Fruit fly (Drosophila melanogaster) whole organism, embryonic: ENCODE results near the gene Apt1.

ENCODE experiments used
- BEAF-32 ChIP-seq: fragments of 200-800 bp; sonication (Bioruptor generic); optimal IDR thresholded peaks from 3 replicates; lab custom pipeline; 2017; ENCODE audit warnings: missing biosample characterization, missing genetic modification characterization, mild to moderate bottlenecking, moderate library complexity, missing genetic modification reagents
- Bteb2 ChIP-seq: fragments of 200-800 bp; sonication (Bioruptor generic); optimal IDR thresholded peaks from 2 replicates; lab custom pipeline; 2016; ENCODE audit warnings: missing biosample characterization, missing genetic modification characterization
- CG12236 ChIP-seq: fragments of 200-800 bp; sonication (Bioruptor generic); optimal IDR thresholded peaks from 2 replicates; lab custom pipeline; 2016; ENCODE audit warnings: missing biosample characterization, missing genetic modification characterization
- CG13287 ChIP-seq: fragments of 200-800 bp; sonication (Bioruptor generic); IDR thresholded peaks from 2 replicates; pipeline ENCODE4 v1.3.6; 2022; ENCODE audit warnings: missing biosample characterization, missing genetic modification characterization; ENCODE audit not compliant: partially characterized antibody
- CG14050 ChIP-seq: fragments of 200-800 bp; sonication (Bioruptor generic); IDR thresholded peaks from 3 replicates; pipeline ENCODE4 v1.3.6; 2022; ENCODE audit warnings: missing biosample characterization, missing genetic modification characterization
- CG16813 ChIP-seq: fragments of 200-800 bp; sonication (Bioruptor generic); IDR thresholded peaks from 3 replicates; pipeline ENCODE4 v1.3.6; 2022; ENCODE audit warnings: missing biosample characterization, missing genetic modification characterization; ENCODE audit not compliant: partially characterized antibody
- CG17186 ChIP-seq: fragments of 200-800 bp; sonication (Bioruptor generic); optimal IDR thresholded peaks from 3 replicates; lab custom pipeline; 2017; ENCODE audit warnings: missing biosample characterization, missing genetic modification reagents, missing genetic modification characterization
- CG17912 ChIP-seq: fragments of 200-800 bp; sonication (Bioruptor generic); optimal IDR thresholded peaks from 2 replicates; lab custom pipeline; 2018; ENCODE audit warnings: missing biosample characterization, mild to moderate bottlenecking, missing genetic modification characterization
- CG2199 ChIP-seq: fragments of 200-800 bp; sonication (Bioruptor generic); IDR thresholded peaks from 3 replicates; pipeline ENCODE4 v1.3.6; 2022; ENCODE audit warnings: missing biosample characterization, missing genetic modification characterization
- CG32532 ChIP-seq: fragments of 200-800 bp; sonication (Bioruptor generic); IDR thresholded peaks from 2 replicates; pipeline ENCODE4 v1.3.6; 2022; ENCODE audit warnings: missing biosample characterization, missing genetic modification characterization
- CG34224 ChIP-seq: fragments of 200-800 bp; sonication (Bioruptor generic); IDR thresholded peaks from 3 replicates; pipeline ENCODE4 v1.3.6; 2022; ENCODE audit warnings: missing biosample characterization, missing genetic modification characterization; ENCODE audit not compliant: partially characterized antibody
- CG4328 ChIP-seq: fragments of 200-800 bp; sonication (Bioruptor generic); optimal IDR thresholded peaks from 3 replicates; lab custom pipeline; 2017; ENCODE audit warnings: missing biosample characterization, missing genetic modification reagents, missing genetic modification characterization
- CG4360 ChIP-seq: fragments of 200-800 bp; sonication (Bioruptor generic); IDR thresholded peaks from 2 replicates; pipeline ENCODE4 v1.3.6; 2022; ENCODE audit warnings: missing biosample characterization, missing genetic modification characterization
- CG7963 ChIP-seq: fragments of 200-800 bp; sonication (Bioruptor generic); IDR thresholded peaks from 3 replicates; pipeline ENCODE4 v1.3.6; 2022; ENCODE audit warnings: missing biosample characterization, missing genetic modification characterization; ENCODE audit not compliant: partially characterized antibody
- CG8924 ChIP-seq: fragments of 200-800 bp; optimal IDR thresholded peaks from 3 replicates; lab custom pipeline; 2019; ENCODE audit warnings: missing biosample characterization, mild to moderate bottlenecking, missing genetic modification characterization, moderate library complexity
- Dref ChIP-seq: fragments of 200-800 bp; sonication (Bioruptor generic); IDR thresholded peaks from 2 replicates; pipeline ENCODE4 v1.3.6; 2022; ENCODE audit warnings: missing biosample characterization, missing genetic modification characterization
- E2f2 ChIP-seq: fragments of 200-800 bp; sonication (Bioruptor generic); IDR thresholded peaks from 2 replicates; pipeline ENCODE4 v1.3.6; 2022; ENCODE audit warnings: missing biosample characterization, missing genetic modification characterization
- Elba2 ChIP-seq: fragments of 200-800 bp; sonication (Bioruptor generic); optimal IDR thresholded peaks from 3 replicates; lab custom pipeline; 2016; ENCODE audit warnings: missing biosample characterization, missing genetic modification characterization
- H15 ChIP-seq: fragments of 200-800 bp; sonication (Bioruptor generic); IDR thresholded peaks from 3 replicates; pipeline ENCODE4 v1.3.6; 2022; ENCODE audit warnings: missing biosample characterization, missing genetic modification characterization
- Hr78 ChIP-seq, 2 experiments: fragments of 200-800 bp in 1 of 2; fragments of >200 bp in 1 of 2; sonication (Bioruptor generic) in 1 of 2; optimal IDR thresholded peaks; 2 replicates each; lab custom pipeline; 2017 to 2019; ENCODE audit warnings: missing biosample characterization in 2 of 2, missing genetic modification characterization in 2 of 2, mild to moderate bottlenecking in 1 of 2, moderate library complexity in 1 of 2
- NfI ChIP-seq: fragments of 200-800 bp; sonication (Bioruptor generic); optimal IDR thresholded peaks from 3 replicates; lab custom pipeline; 2018; ENCODE audit warnings: missing biosample characterization, mild to moderate bottlenecking, missing genetic modification characterization, moderate library complexity
- Oli ChIP-seq: fragments of 200-800 bp; sonication (Bioruptor generic); optimal IDR thresholded peaks from 2 replicates; lab custom pipeline; 2018; ENCODE audit warnings: missing biosample characterization, mild to moderate bottlenecking, missing genetic modification characterization, moderate library complexity
- Sox100B ChIP-seq: fragments of 200-800 bp; sonication (Bioruptor generic); optimal IDR thresholded peaks from 3 replicates; lab custom pipeline; 2018; ENCODE audit warnings: missing biosample characterization, mild to moderate bottlenecking, missing genetic modification characterization
- Tbp ChIP-seq: fragments of >200 bp; optimal IDR thresholded peaks from 2 replicates; lab custom pipeline; 2018; ENCODE audit warnings: missing biosample characterization, missing genetic modification characterization
- bbx ChIP-seq: fragments of 200-800 bp; sonication (Bioruptor generic); IDR thresholded peaks from 2 replicates; pipeline ENCODE4 v1.3.6; 2022; ENCODE audit warnings: missing biosample characterization, missing genetic modification characterization; ENCODE audit not compliant: partially characterized antibody
- chinmo ChIP-seq: fragments of 200-800 bp; sonication (Bioruptor generic); IDR thresholded peaks from 4 replicates; pipeline ENCODE4 v1.3.6; 2022; ENCODE audit warnings: missing biosample characterization, missing genetic modification characterization; ENCODE audit not compliant: partially characterized antibody
- dmrt11E ChIP-seq: fragments of 200-800 bp; sonication (Bioruptor generic); optimal IDR thresholded peaks from 3 replicates; lab custom pipeline; 2018; ENCODE audit warnings: missing biosample characterization, mild to moderate bottlenecking, missing genetic modification characterization, moderate library complexity
- en ChIP-seq: fragments of 200-800 bp; sonication (Bioruptor generic); optimal IDR thresholded peaks from 2 replicates; lab custom pipeline; 2016; ENCODE audit warnings: missing biosample characterization, missing genetic modification characterization
- exex ChIP-seq: fragments of 200-800 bp; sonication (Bioruptor generic); optimal IDR thresholded peaks from 4 replicates; lab custom pipeline; 2018; ENCODE audit warnings: missing biosample characterization, mild to moderate bottlenecking, missing genetic modification characterization, moderate library complexity
- grau ChIP-seq: fragments of 200-800 bp; optimal IDR thresholded peaks from 3 replicates; lab custom pipeline; 2019; ENCODE audit warnings: missing biosample characterization, mild to moderate bottlenecking, missing genetic modification characterization, moderate library complexity
- gsb ChIP-seq: fragments of 200-800 bp; sonication (Bioruptor generic); IDR thresholded peaks from 2 replicates; pipeline ENCODE4 v1.3.6; 2022; ENCODE audit warnings: missing biosample characterization, missing genetic modification characterization
- insv ChIP-seq, 2 experiments: fragments of 200-800 bp; sonication (Bioruptor generic); optimal IDR thresholded peaks; 3 replicates each; lab custom pipeline; 2016 to 2018; ENCODE audit warnings: missing biosample characterization in 2 of 2, missing genetic modification characterization in 2 of 2
- inv ChIP-seq: fragments of 200-800 bp; sonication (Bioruptor generic); IDR thresholded peaks from 2 replicates; pipeline ENCODE4 v1.3.6; 2022; ENCODE audit warnings: missing biosample characterization, missing genetic modification characterization; ENCODE audit not compliant: partially characterized antibody
- knrl ChIP-seq: fragments of 200-800 bp; sonication (Bioruptor generic); IDR thresholded peaks from 3 replicates; pipeline ENCODE4 v1.3.6; 2022; ENCODE audit warnings: missing biosample characterization, missing genetic modification characterization; ENCODE audit not compliant: partially characterized antibody
- maf-S ChIP-seq: fragments of 200-800 bp; sonication (Bioruptor generic); optimal IDR thresholded peaks from 2 replicates; lab custom pipeline; 2016; ENCODE audit warnings: missing biosample characterization, missing genetic modification characterization
- nerfin-2 ChIP-seq: fragments of 200-800 bp; sonication (Bioruptor generic); IDR thresholded peaks from 2 replicates; pipeline ENCODE4 v1.3.6; 2022; ENCODE audit warnings: missing biosample characterization, missing genetic modification characterization; ENCODE audit not compliant: partially characterized antibody
- phol ChIP-seq: fragments of 200-800 bp; sonication (Bioruptor generic); optimal IDR thresholded peaks from 3 replicates; lab custom pipeline; 2018; ENCODE audit warnings: missing biosample characterization, mild to moderate bottlenecking, missing genetic modification characterization, moderate library complexity
- repo ChIP-seq: fragments of 200-800 bp; sonication (Bioruptor generic); optimal IDR thresholded peaks from 2 replicates; lab custom pipeline; 2016; ENCODE audit warnings: missing biosample characterization, missing genetic modification characterization
- run ChIP-seq: fragments of 200-800 bp; sonication (Bioruptor generic); optimal IDR thresholded peaks from 3 replicates; lab custom pipeline; 2018; ENCODE audit warnings: missing biosample characterization, mild to moderate bottlenecking, missing genetic modification characterization
- sens ChIP-seq: fragments of 200-800 bp; sonication (Bioruptor generic); peaks from one replicate; lab custom pipeline; 2016; ENCODE audit warnings: missing biosample characterization, missing genetic modification characterization
- sna ChIP-seq: fragments of 200-800 bp; sonication (Bioruptor generic); IDR thresholded peaks from 2 replicates; pipeline ENCODE4 v1.3.6; 2022; ENCODE audit warnings: missing biosample characterization, missing genetic modification characterization; ENCODE audit not compliant: partially characterized antibody
- sob ChIP-seq: fragments of 200-800 bp; sonication (Bioruptor generic); IDR thresholded peaks from 2 replicates; pipeline ENCODE4 v1.3.6; 2022; ENCODE audit warnings: missing biosample characterization, missing genetic modification characterization
- unc-4 ChIP-seq: fragments of 200-800 bp; sonication (Bioruptor generic); IDR thresholded peaks from 2 replicates; pipeline ENCODE4 v1.3.6; 2022; ENCODE audit warnings: missing biosample characterization, missing genetic modification characterization; ENCODE audit not compliant: partially characterized antibody
- unpg ChIP-seq: fragments of 200-800 bp; sonication (Bioruptor generic); optimal IDR thresholded peaks from 3 replicates; lab custom pipeline; 2018; ENCODE audit warnings: missing biosample characterization, mild to moderate bottlenecking, missing genetic modification characterization, moderate library complexity
- zfh1 ChIP-seq: fragments of 200-800 bp; sonication (Bioruptor generic); IDR thresholded peaks from 3 replicates; pipeline ENCODE4 v1.3.6; 2022; ENCODE audit warnings: missing biosample characterization, missing genetic modification characterization

Apt1 gene

dm6 chr3L:11624281-11624680 is 3.6 kb upstream of the Apt1 start, which contains the start of gene Akr1B:
Gene Akr1B (minus strand): TSS chr3L:11624381.
- no peak for TF ChIP-seq Oli (tag; lab: Kevin White, UChicago)
- no peak for TF ChIP-seq CG4360
- TF ChIP-seq CG32532 (GFP tag; lab: Robert Waterston, UW) = no peak
- no peak for TF ChIP-seq CG14050
- no peak for TF ChIP-seq sob (GFP tag; lab: Robert Waterston, UW)
- TF ChIP-seq dmrt11E (tag; lab: Kevin White, UChicago) = no peak
- TF ChIP-seq CG4328 (GFP tag; lab: Kevin White, UChicago) = no peak
- TF ChIP-seq maf-S (GFP tag; lab: Kevin White, UChicago) = no peak
- TF ChIP-seq Sox100B (GFP tag; lab: Kevin White, UChicago) = no peak
- TF ChIP-seq CG17912 (GFP tag; lab: Kevin White, UChicago) = no peak
- TF ChIP-seq CG8924 (tag; lab: Kevin White, UChicago) = no peak
- TF ChIP-seq unpg = no peak

dm6 chr3L:11625634-11626175 is 2.1 kb upstream of the Apt1 start, which contains the start of gene CG6083:
Gene CG6083 (minus strand): TSS chr3L:11626125.
- TF ChIP-seq repo (GFP tag; lab: Kevin White, UChicago) = no peak
- TF ChIP-seq exex = no peak
- TF ChIP-seq Bteb2 (GFP tag; lab: Kevin White, UChicago) = no peak
- TF ChIP-seq Hr78 (GFP tag; optimal IDR thresholded peaks at IDR 0.05; lab: Kevin White, UChicago) = peak in 1 of 2 experiments; percentile 95
- TF ChIP-seq insv (GFP tag; optimal IDR thresholded peaks at IDR 0.05; lab: Kevin White, UChicago) = no peak
- no peak for TF ChIP-seq NfI (GFP tag; lab: Kevin White, UChicago)
- no peak for TF ChIP-seq gsb
- TF ChIP-seq CG2199 (GFP tag; lab: Robert Waterston, UW) = no peak
- no peak for TF ChIP-seq CG17186 (GFP tag; lab: Kevin White, UChicago)
- TF ChIP-seq phol = peak; percentile 8
- no peak for TF ChIP-seq zfh1 (GFP tag; lab: Robert Waterston, UW)
- no peak for TF ChIP-seq H15
- TF ChIP-seq CG13287 (GFP tag; lab: Robert Waterston, UW) = no peak

dm6 chr3L:11626229-11626826 is 1.5 kb upstream of the Apt1 start, which contains the start of gene PCID2:
Gene PCID2 (plus strand): TSS chr3L:11626441.
- no peak for TF ChIP-seq Elba2 (GFP tag; lab: Kevin White, UChicago)
- TF ChIP-seq CG34224 (GFP tag; lab: Robert Waterston, UW) = peak; percentile 84
- no peak for TF ChIP-seq Oli (tag; lab: Kevin White, UChicago)
- TF ChIP-seq sens (GFP tag; lab: Kevin White, UChicago) = peak; percentile 28
- peak; percentile 74 for TF ChIP-seq CG16813 (GFP tag; lab: Robert Waterston, UW)
- 0 out of 4 replicates have a peak, but pooled peaks have one; percentile 71 for TF ChIP-seq chinmo
- peak; percentile 80 for TF ChIP-seq bbx (GFP tag; lab: Robert Waterston, UW)
- no peak for TF ChIP-seq en (GFP tag; lab: Kevin White, UChicago)
- peak; percentile 89 for TF ChIP-seq CG13287 (GFP tag; lab: Robert Waterston, UW)
- TF ChIP-seq CG2199 (GFP tag; lab: Robert Waterston, UW) = no peak
- peak; percentile 53; the same call in 1 of the 3 replicates for TF ChIP-seq CG7963 (GFP tag; lab: Robert Waterston, UW)
- peak; percentile 68 for TF ChIP-seq BEAF-32 (GFP tag; lab: Kevin White, UChicago)
- no peak for TF ChIP-seq run (tag; lab: Kevin White, UChicago)
- TF ChIP-seq nerfin-2 = peak; percentile 72
- peak; percentile 74 for TF ChIP-seq Dref (GFP tag; lab: Robert Waterston, UW)
- peak; percentile 64 for TF ChIP-seq inv (GFP tag; lab: Robert Waterston, UW)
- TF ChIP-seq sna (GFP tag; lab: Robert Waterston, UW) = peak; percentile 80
- peak; percentile 79 for TF ChIP-seq knrl (GFP tag; lab: Robert Waterston, UW)
- TF ChIP-seq E2f2 = peak; percentile 53; the same call in 1 of the 2 replicates
- TF ChIP-seq grau (tag; lab: Kevin White, UChicago) = no peak
- TF ChIP-seq unc-4 (GFP tag; lab: Robert Waterston, UW) = peak; percentile 77
- TF ChIP-seq CG12236 (GFP tag; lab: Kevin White, UChicago) = no peak
- no peak for TF ChIP-seq Tbp
